Worm (Caenorhabditis elegans): ENCODE results near the gene sre-31.
"Not testable (repeated sequence)": the region's sequence is repeated elsewhere in the genome, so short reads cannot be mapped to it uniquely, and the experiment has no call there.

DNA sequence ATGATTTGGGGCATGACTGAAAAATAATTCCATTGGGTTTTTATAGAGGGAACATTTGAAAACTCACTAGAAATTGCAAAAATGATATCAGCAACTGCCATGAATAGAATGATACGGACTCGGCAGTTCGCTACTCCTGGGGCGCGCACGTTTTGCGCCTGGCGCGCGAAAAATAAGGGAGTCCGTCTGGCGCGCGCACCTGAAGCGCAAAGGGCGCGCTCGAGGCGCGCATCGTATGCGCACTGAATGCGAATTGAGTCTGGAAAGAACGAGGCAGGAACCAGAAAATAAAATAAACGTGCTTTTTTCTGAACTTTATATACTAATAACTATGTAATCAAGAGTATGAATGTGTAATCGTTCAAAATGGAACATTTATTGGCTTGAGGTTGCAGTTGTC, 32.5 kb upstream of the sre-31 start, which contains the start of gene Y57A10C.10:
- not testable (repeated sequence) for TF ChIP-seq pqm-1 (tag; optimal IDR thresholded peaks at IDR 0.05); ces-1 (GFP tag; optimal IDR thresholded peaks at IDR 0.05); unc-130 (tag; optimal IDR thresholded peaks at IDR 0.05)
